Fruit fly (Drosophila melanogaster): ENCODE data around the gene CG12111.

The CG12111 gene

dm6 chrX:8538993-8539392 is 31.8 kb downstream of the CG12111 start (continued):
- peak in 1 of 2 experiments; percentile 22 for TF ChIP-seq Hr51 (GFP tag; optimal IDR thresholded peaks at IDR 0.05)
- no peak for TF ChIP-seq H15 (GFP tag; IDR thresholded peaks at IDR 0.05)
- no peak for TF ChIP-seq gfzf (GFP tag; optimal IDR thresholded peaks at IDR 0.05)
- TF ChIP-seq Oaz (GFP tag; IDR thresholded peaks at IDR 0.05): 0 out of 2 replicates have a peak, but pooled peaks have one; percentile 7
- peak; percentile 32 for TF ChIP-seq CG10979 (tag; optimal IDR thresholded peaks at IDR 0.05)
- TF ChIP-seq CG30020 (tag; optimal IDR thresholded peaks at IDR 0.05): no peak
- TF ChIP-seq CG7372 (GFP tag; IDR thresholded peaks at IDR 0.05): 0 out of 2 replicates have a peak, but pooled peaks have one; percentile 7
- no peak for TF ChIP-seq CG17568 (GFP tag; optimal IDR thresholded peaks at IDR 0.05)
- no peak for TF ChIP-seq Sry-δ (GFP tag; optimal IDR thresholded peaks at IDR 0.05)
- TF ChIP-seq CG14441 (GFP tag; IDR thresholded peaks at IDR 0.05): 0 out of 2 replicates have a peak, but pooled peaks have one; percentile 25
- TF ChIP-seq CG17359 (tag; optimal IDR thresholded peaks at IDR 0.05): peak; percentile 47
- TF ChIP-seq sens (GFP tag): peak; percentile 45
- TF ChIP-seq Blimp-1 (GFP tag; optimal IDR thresholded peaks at IDR 0.05): peak; percentile 23
- TF ChIP-seq CG15073 (GFP tag; optimal IDR thresholded peaks at IDR 0.05): no peak
- TF ChIP-seq corto (GFP tag; optimal IDR thresholded peaks at IDR 0.05): no peak
- peak; percentile 16 for TF ChIP-seq Hsf (GFP tag; optimal IDR thresholded peaks at IDR 0.05)
- no peak for TF ChIP-seq CG8765 (GFP tag; IDR thresholded peaks at IDR 0.05)
- peak; percentile 11 for TF ChIP-seq Oli (tag; optimal IDR thresholded peaks at IDR 0.05)
- 0 out of 2 replicates have a peak, but pooled peaks have one; percentile 14 for TF ChIP-seq esg (GFP tag; conservative IDR thresholded peaks at IDR 0.05)
- no peak for TF ChIP-seq salm (tag; optimal IDR thresholded peaks at IDR 0.05)
- TF ChIP-seq CG12071 (GFP tag; optimal IDR thresholded peaks at IDR 0.05): peak; percentile 15
- no peak for TF ChIP-seq CG42726 (GFP tag; IDR thresholded peaks at IDR 0.05; ENCODE audit: partially characterized antibody)
- no peak for TF ChIP-seq CG13894 (tag; optimal IDR thresholded peaks at IDR 0.05)
- TF ChIP-seq CoRest (tag; optimal IDR thresholded peaks at IDR 0.05): no peak
- peak; percentile 30; the same call in 1 of the 2 replicates for TF ChIP-seq stc (GFP tag; IDR thresholded peaks at IDR 0.05)
- no peak for TF ChIP-seq pfk (GFP tag; optimal IDR thresholded peaks at IDR 0.05)
- no peak for TF ChIP-seq CG7271 (tag; optimal IDR thresholded peaks at IDR 0.05)
- peak; percentile 65 for TF ChIP-seq dmrt99B (tag; optimal IDR thresholded peaks at IDR 0.05)
- TF ChIP-seq CG8089 (GFP tag; optimal IDR thresholded peaks at IDR 0.05): no peak
- TF ChIP-seq CG12744 (GFP tag; optimal IDR thresholded peaks at IDR 0.05): no peak
- TF ChIP-seq Hr3 (GFP tag; optimal IDR thresholded peaks at IDR 0.05): no peak
- TF ChIP-seq CG6175 (GFP tag; IDR thresholded peaks at IDR 0.05): no peak
- TF ChIP-seq CG12769 (tag; optimal IDR thresholded peaks at IDR 0.05): no peak
- TF ChIP-seq phol (tag; optimal IDR thresholded peaks at IDR 0.05): peak; percentile 1
- no peak for TF ChIP-seq dmrt11E (tag; optimal IDR thresholded peaks at IDR 0.05)
- no peak for TF ChIP-seq CG16815 (GFP tag; optimal IDR thresholded peaks at IDR 0.05)
- no peak for TF ChIP-seq Stat92E (GFP tag; optimal IDR thresholded peaks at IDR 0.05)
- TF ChIP-seq CG11504 (tag; optimal IDR thresholded peaks at IDR 0.05): peak; percentile 41
- TF ChIP-seq Med (GFP tag): peak; percentile 74
- peak; percentile 5 for TF ChIP-seq NfI (GFP tag; optimal IDR thresholded peaks at IDR 0.05)
- peak; percentile 34 for TF ChIP-seq CG2712 (tag; optimal IDR thresholded peaks at IDR 0.05)
- TF ChIP-seq CG8290 (GFP tag; optimal IDR thresholded peaks at IDR 0.05): no peak
- TF ChIP-seq CG8290 (tag; optimal IDR thresholded peaks at IDR 0.05): no peak
- peak; percentile 19 for TF ChIP-seq PHDP (tag; optimal IDR thresholded peaks at IDR 0.05)
- no peak for TF ChIP-seq HmgD (GFP tag; optimal IDR thresholded peaks at IDR 0.05)
- TF ChIP-seq CG13296 (GFP tag; optimal IDR thresholded peaks at IDR 0.05): no peak
- TF ChIP-seq CG32772 (GFP tag; IDR thresholded peaks at IDR 0.05): peak; percentile 16; the same call in 1 of the 2 replicates
- peak; percentile 36; the same call in 1 of the 2 replicates for TF ChIP-seq sob (GFP tag; IDR thresholded peaks at IDR 0.05)
- TF ChIP-seq Sox102F (GFP tag; optimal IDR thresholded peaks at IDR 0.05): peak; percentile 34
- peak; percentile 41 for TF ChIP-seq unpg (GFP tag; optimal IDR thresholded peaks at IDR 0.05)

Data from whole organism, embryonic.